Worm (Caenorhabditis elegans): ENCODE data around the gene panl-3.

Gene panl-3

ce11 chrIII:9826005-9826404, 7.1 kb downstream of the panl-3 start (continued):
- TF ChIP-seq nhr-102 (tag; optimal IDR thresholded peaks at IDR 0.05) (peak; percentile 2), pha-4 (GFP tag; IDR thresholded peaks at IDR 0.05) (peak; percentile 62; the same call in 1 of the 2 replicates), pha-4 (tag; optimal IDR thresholded peaks at IDR 0.05) (no peak), F26F4.8 (GFP tag; conservative IDR thresholded peaks at IDR 0.05) (no peak), T20F7.1 (GFP tag; optimal IDR thresholded peaks at IDR 0.05) (peak; percentile 24), egl-43 (GFP tag; IDR thresholded peaks at IDR 0.05) (no peak), unc-39 (tag; optimal IDR thresholded peaks at IDR 0.05) (no peak), cey-2 (tag; optimal IDR thresholded peaks at IDR 0.05; ENCODE audit: borderline replicate concordance, insufficient read depth) (no peak), hlh-11 (tag; optimal IDR thresholded peaks at IDR 0.05) (peak; percentile 73), nhr-28 (tag; optimal IDR thresholded peaks at IDR 0.05) (peak; percentile 17), ceh-44 (GFP tag; IDR thresholded peaks at IDR 0.05) (no peak), nhr-41 (GFP tag; IDR thresholded peaks at IDR 0.05) (no peak), ztf-11 (tag; optimal IDR thresholded peaks at IDR 0.05) (no peak), nhr-237 (tag; optimal IDR thresholded peaks at IDR 0.05) (no peak), lin-38 (GFP tag; IDR thresholded peaks at IDR 0.05) (peak; percentile 62), ceh-32 (tag; optimal IDR thresholded peaks at IDR 0.05; ENCODE audit: poor library complexity) (no peak), fos-1 (tag; optimal IDR thresholded peaks at IDR 0.05) (no peak), ztf-7 (tag; optimal IDR thresholded peaks at IDR 0.05) (no peak), snpc-4 (tag; optimal IDR thresholded peaks at IDR 0.05) (no peak), sdz-12 (GFP tag; optimal IDR thresholded peaks at IDR 0.05) (no peak), zfp-2 (tag; optimal IDR thresholded peaks at IDR 0.05) (no peak), arid-1 (GFP tag; conservative IDR thresholded peaks at IDR 0.05) (no peak), saeg-2 (GFP tag; IDR thresholded peaks at IDR 0.05) (no peak), Y75B8A.6 (GFP tag; IDR thresholded peaks at IDR 0.05) (0 out of 2 replicates have a peak, but pooled peaks have one; percentile 49), F10B5.3 (tag; optimal IDR thresholded peaks at IDR 0.05) (no peak), nhr-10 (tag; optimal IDR thresholded peaks at IDR 0.05) (no peak), spr-3 (GFP tag; optimal IDR thresholded peaks at IDR 0.05) (no peak), lin-39 (tag; optimal IDR thresholded peaks at IDR 0.05) (no peak), unc-62 (GFP tag; optimal IDR thresholded peaks at IDR 0.05 in 1 of 2) (no peak), unc-62 (tag; optimal IDR thresholded peaks at IDR 0.05) (no peak), ceh-20 (GFP tag; IDR thresholded peaks at IDR 0.05) (peak; percentile 56; the same call in 1 of the 2 replicates), nhr-77 (tag; optimal IDR thresholded peaks at IDR 0.05) (peak; percentile 55), nhr-11 (tag; optimal IDR thresholded peaks at IDR 0.05) (peak; percentile 27), F37D6.2 (tag; optimal IDR thresholded peaks at IDR 0.05) (no peak), ceh-62 (tag; optimal IDR thresholded peaks at IDR 0.05) (no peak), nhr-25 (tag; optimal IDR thresholded peaks at IDR 0.05; ENCODE audit: borderline replicate concordance, insufficient read depth) (no peak), lsy-2 (tag; optimal IDR thresholded peaks at IDR 0.05) (peak in 1 of 2 experiments; percentile 82), nhr-48 (tag; optimal IDR thresholded peaks at IDR 0.05) (no peak), rbr-2 (tag; optimal IDR thresholded peaks at IDR 0.05) (peak; percentile 29), dmd-9 (GFP tag; IDR thresholded peaks at IDR 0.05) (no peak), lin-1 (GFP tag; IDR thresholded peaks at IDR 0.05) (0 out of 2 replicates have a peak, but pooled peaks have one; percentile 45), jun-1 (tag; optimal IDR thresholded peaks at IDR 0.05) (no peak), aly-2 (tag; optimal IDR thresholded peaks at IDR 0.05) (no peak), dpl-1 (GFP tag; optimal IDR thresholded peaks at IDR 0.05) (peak; percentile 5), snpc-1.2 (GFP tag; IDR thresholded peaks at IDR 0.05) (no peak), ceh-82 (tag; optimal IDR thresholded peaks at IDR 0.05) (no peak), set-16 (GFP tag; IDR thresholded peaks at IDR 0.05) (no peak), gei-8 (GFP tag; optimal IDR thresholded peaks at IDR 0.05) (no peak), skn-1 (tag; optimal IDR thresholded peaks at IDR 0.05) (no peak), madf-9 (GFP tag; conservative IDR thresholded peaks at IDR 0.05) (no peak), tag-97 (GFP tag; IDR thresholded peaks at IDR 0.05) (no peak), fkh-10 (GFP tag; optimal IDR thresholded peaks at IDR 0.05) (no peak), ctbp-1 (GFP tag; IDR thresholded peaks at IDR 0.05) (no peak)
